Fruit fly (Drosophila melanogaster) whole organism: Measurements from ENCODE around the gene CG43390.
"Not testable (repeated sequence)": the region's sequence is repeated elsewhere in the genome, so short reads cannot be mapped to it uniquely, and the experiment has no call there.

Experiments used
- CG8478 ChIP-seq: fragments of >200 bp; optimal IDR thresholded peaks from 2 replicates; lab custom pipeline; 2018; ENCODE audit warnings: inconsistent platforms
- Dll ChIP-seq: fragments of >200 bp; optimal IDR thresholded peaks from 2 replicates; lab custom pipeline; 2017
- EcR ChIP-seq, 2 experiments: fragments of >200 bp; optimal IDR thresholded peaks; 2 replicates each; lab custom pipeline; 2017; ENCODE audit warnings: missing biosample characterization in 2 of 2, missing genetic modification characterization in 2 of 2, missing genetic modification reagents in 2 of 2
- pan ChIP-seq: fragments of >200 bp; optimal IDR thresholded peaks from 2 replicates; lab custom pipeline; 2017
- psq ChIP-seq: fragments of >200 bp; optimal IDR thresholded peaks from 2 replicates; lab custom pipeline; 2017
- usp ChIP-seq: fragments of >200 bp; optimal IDR thresholded peaks from 2 replicates; lab custom pipeline; 2017; ENCODE audit warnings: missing biosample characterization, missing genetic modification characterization, mixed read lengths

CG43390 gene

dm6 chr3L:11601133-11601532 is 21.4 kb upstream of the CG43390 start:
- TF ChIP-seq CG8478, result no peak
- no peak for TF ChIP-seq usp (GFP tag; lab: Kevin White, UChicago)
- no peak for TF ChIP-seq pan (lab: Kevin White, UChicago)
- no peak for TF ChIP-seq EcR (GFP tag; optimal IDR thresholded peaks at IDR 0.05; lab: Kevin White, UChicago)
- TF ChIP-seq Dll (lab: Kevin White, UChicago), result no peak
- no peak for TF ChIP-seq psq

dm6 chr3L:11599965-11600420 is 20.2 kb upstream of the CG43390 start, which contains the start of the genes CG14137 and CG46394:
Gene CG14137, minus strand, starts transcription at chr3L:11600065.
Gene CG46394, plus strand, starts transcription at chr3L:11600370.
- TF ChIP-seq pan (lab: Kevin White, UChicago), result no peak
- TF ChIP-seq CG8478, result no peak
- TF ChIP-seq EcR (GFP tag; optimal IDR thresholded peaks at IDR 0.05; lab: Kevin White, UChicago), result no peak
- TF ChIP-seq psq, result no peak
- no peak for TF ChIP-seq usp (GFP tag; lab: Kevin White, UChicago)
- TF ChIP-seq Dll (lab: Kevin White, UChicago), result no peak

- no peak for TF ChIP-seq usp (GFP tag; lab: Kevin White, UChicago)
- TF ChIP-seq pan (lab: Kevin White, UChicago), result no peak
- no peak for TF ChIP-seq CG8478
- no peak for TF ChIP-seq Dll (lab: Kevin White, UChicago)
- no peak for TF ChIP-seq EcR (GFP tag; optimal IDR thresholded peaks at IDR 0.05; lab: Kevin White, UChicago)
- no peak for TF ChIP-seq psq
These were observed 19.5 kb upstream of the CG43390 start for dm6 chr3L:11599255-11599654.

dm6 chr3L:11596585-11597252 is 17.0 kb upstream of the CG43390 start, which contains the start of gene CG7368:
Gene CG7368, plus strand, starts transcription at chr3L:11597202.
- no peak for TF ChIP-seq usp (GFP tag; lab: Kevin White, UChicago)
- no peak for TF ChIP-seq pan (lab: Kevin White, UChicago)
- no peak for TF ChIP-seq EcR (GFP tag; optimal IDR thresholded peaks at IDR 0.05; lab: Kevin White, UChicago)
- TF ChIP-seq CG8478, result no peak
- no peak for TF ChIP-seq Dll (lab: Kevin White, UChicago)
- no peak for TF ChIP-seq psq

dm6 chr3L:11593778-11594177 is 14.0 kb upstream of the CG43390 start:
- TF ChIP-seq Dll (lab: Kevin White, UChicago) (no peak), pan (lab: Kevin White, UChicago) (no peak), EcR (GFP tag; optimal IDR thresholded peaks at IDR 0.05; lab: Kevin White, UChicago) (no peak), psq (no peak), CG8478 (no peak), usp (GFP tag; lab: Kevin White, UChicago) (no peak)

- TF ChIP-seq EcR (GFP tag; optimal IDR thresholded peaks at IDR 0.05; lab: Kevin White, UChicago) (no peak), Dll (lab: Kevin White, UChicago) (no peak), psq (no peak), CG8478 (no peak), usp (GFP tag; lab: Kevin White, UChicago) (no peak), pan (lab: Kevin White, UChicago) (no peak)
These were observed 12.1 kb upstream of the CG43390 start for dm6 chr3L:11591803-11592202.

dm6 chr3L:11591131-11591530 is 11.4 kb upstream of the CG43390 start, which contains the start of gene CG33268:
Gene CG33268, minus strand, starts transcription at chr3L:11591231.
- TF ChIP-seq CG8478 (no peak), pan (lab: Kevin White, UChicago) (no peak), psq (no peak), usp (GFP tag; lab: Kevin White, UChicago) (no peak), EcR (GFP tag; optimal IDR thresholded peaks at IDR 0.05; lab: Kevin White, UChicago) (no peak), Dll (lab: Kevin White, UChicago) (no peak)

- TF ChIP-seq pan (lab: Kevin White, UChicago); CG8478; EcR (GFP tag; optimal IDR thresholded peaks at IDR 0.05; lab: Kevin White, UChicago): not testable (repeated sequence)
These were observed 9.6 kb upstream of the CG43390 start, which contains the start of gene CG7377 for dm6 chr3L:11589395-11589794. Gene CG7377, plus strand, starts transcription at chr3L:11589695.

- no peak for TF ChIP-seq usp (GFP tag; lab: Kevin White, UChicago)
- no peak for TF ChIP-seq Dll (lab: Kevin White, UChicago)
- TF ChIP-seq CG8478, result no peak
- no peak for TF ChIP-seq pan (lab: Kevin White, UChicago)
- no peak for TF ChIP-seq psq
- no peak for TF ChIP-seq EcR (GFP tag; optimal IDR thresholded peaks at IDR 0.05; lab: Kevin White, UChicago)
These were observed 8.8 kb upstream of the CG43390 start for dm6 chr3L:11588594-11588993.

dm6 chr3L:11587720-11588580 is 8.2 kb upstream of the CG43390 start, which contains the start of gene rt:
Gene rt, minus strand, starts transcription at chr3L:11587770.
- TF ChIP-seq pan (lab: Kevin White, UChicago) (no peak), psq (no peak), EcR (GFP tag; optimal IDR thresholded peaks at IDR 0.05; lab: Kevin White, UChicago) (no peak), CG8478 (no peak), usp (GFP tag; lab: Kevin White, UChicago) (no peak), Dll (lab: Kevin White, UChicago) (no peak)

dm6 chr3L:11586794-11587462 is 7.2 kb upstream of the CG43390 start:
- TF ChIP-seq pan (lab: Kevin White, UChicago) (no peak), psq (no peak), Dll (lab: Kevin White, UChicago) (peak; percentile 70)
